Fruit fly (Drosophila melanogaster): ENCODE data around the gene eRF3.

Gene eRF3

dm6 chr2L:12413899-12414298, 20.4 kb upstream of the eRF3 start (continued):
- TF ChIP-seq CG1621 (tag; optimal IDR thresholded peaks at IDR 0.05) (no peak), Sox15 (GFP tag; optimal IDR thresholded peaks at IDR 0.05) (no peak), CG11762 (GFP tag; optimal IDR thresholded peaks at IDR 0.05; ENCODE audit: insufficient read depth) (no peak), CG6808 (GFP tag; optimal IDR thresholded peaks at IDR 0.05) (no peak), salr (GFP tag; optimal IDR thresholded peaks at IDR 0.05) (no peak), CG11294 (GFP tag; IDR thresholded peaks at IDR 0.05) (no peak), dac (GFP tag; optimal IDR thresholded peaks at IDR 0.05) (no peak), fkh (GFP tag; optimal IDR thresholded peaks at IDR 0.05) (no peak), Hr39 (GFP tag; optimal IDR thresholded peaks at IDR 0.05) (no peak), ss (GFP tag; optimal IDR thresholded peaks at IDR 0.05) (no peak), eg (GFP tag; IDR thresholded peaks at IDR 0.05) (peak; percentile 43; the same call in 1 of the 3 replicates), svp (GFP tag) (peak; percentile 53), Eip75B (GFP tag; optimal IDR thresholded peaks at IDR 0.05) (no peak), Gug (GFP tag; IDR thresholded peaks at IDR 0.05) (no peak), CG34406 (GFP tag; optimal IDR thresholded peaks at IDR 0.05) (no peak), CG6163 (GFP tag; IDR thresholded peaks at IDR 0.05) (no peak), CG9139 (GFP tag; optimal IDR thresholded peaks at IDR 0.05) (no peak), acj6 (GFP tag; optimal IDR thresholded peaks at IDR 0.05) (no peak), pdm3 (GFP tag; optimal IDR thresholded peaks at IDR 0.05) (no peak), lz (GFP tag; optimal IDR thresholded peaks at IDR 0.05) (no peak), CG8119 (GFP tag; IDR thresholded peaks at IDR 0.05) (0 out of 3 replicates have a peak, but pooled peaks have one; percentile 34), CG6854 (GFP tag; optimal IDR thresholded peaks at IDR 0.05) (no peak), achi (GFP tag; optimal IDR thresholded peaks at IDR 0.05) (no peak), CG4318 (GFP tag; optimal IDR thresholded peaks at IDR 0.05) (no peak), Met (GFP tag; optimal IDR thresholded peaks at IDR 0.05) (no peak), OdsH (GFP tag; optimal IDR thresholded peaks at IDR 0.05) (no peak), CG3032 (tag; optimal IDR thresholded peaks at IDR 0.05) (no peak), spab (GFP tag; optimal IDR thresholded peaks at IDR 0.05) (no peak), CG8319 (GFP tag; optimal IDR thresholded peaks at IDR 0.05) (no peak), CG11902 (GFP tag; optimal IDR thresholded peaks at IDR 0.05) (no peak), Ets21C (GFP tag; optimal IDR thresholded peaks at IDR 0.05) (no peak), cyc (GFP tag; optimal IDR thresholded peaks at IDR 0.05) (no peak), Smox (GFP tag; optimal IDR thresholded peaks at IDR 0.05) (no peak), Ets96B (tag; optimal IDR thresholded peaks at IDR 0.05) (peak; percentile 16), CG32006 (GFP tag; optimal IDR thresholded peaks at IDR 0.05) (peak; percentile 39), net (GFP tag; optimal IDR thresholded peaks at IDR 0.05) (no peak), Eip93F (GFP tag; optimal IDR thresholded peaks at IDR 0.05) (no peak)

DNA sequence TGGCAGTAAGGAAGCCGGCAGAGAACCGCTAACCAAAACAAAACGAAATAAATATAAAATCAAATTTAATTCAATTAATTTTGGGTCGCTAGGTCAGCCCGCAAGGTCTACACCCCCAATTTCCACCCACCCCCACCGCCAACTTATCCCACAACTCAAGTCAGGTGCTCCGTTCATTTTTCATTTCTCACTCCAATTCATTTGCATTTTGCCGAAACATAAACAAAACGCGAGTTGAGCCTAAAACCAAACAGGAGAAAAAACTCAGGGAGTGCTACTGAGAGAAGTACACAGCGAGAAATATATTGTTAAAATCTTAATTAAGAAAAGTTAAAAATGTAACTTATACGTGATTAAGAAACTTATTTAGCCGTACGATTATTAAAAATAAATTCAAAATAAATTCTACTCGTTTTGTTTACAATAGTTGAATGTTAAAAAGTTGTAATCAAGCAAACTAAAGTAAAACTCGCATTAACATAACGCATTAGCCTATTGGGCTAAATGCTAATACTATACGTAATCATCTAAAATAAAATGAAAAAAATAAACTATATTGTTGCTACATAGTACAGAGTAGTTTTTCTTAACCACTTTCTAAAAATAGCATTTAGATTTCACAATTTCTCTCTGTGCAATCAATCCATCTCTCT, 18.6 kb upstream of the eRF3 start:
- TF ChIP-seq pdm3 (GFP tag; optimal IDR thresholded peaks at IDR 0.05): peak; percentile 16
- no peak for TF ChIP-seq ss (GFP tag; optimal IDR thresholded peaks at IDR 0.05)
- TF ChIP-seq Ets21C (GFP tag; optimal IDR thresholded peaks at IDR 0.05): peak; percentile 1
- TF ChIP-seq CG8319 (GFP tag; optimal IDR thresholded peaks at IDR 0.05): no peak
- TF ChIP-seq Gug (GFP tag; IDR thresholded peaks at IDR 0.05): no peak
- no peak for TF ChIP-seq CG3919 (GFP tag; optimal IDR thresholded peaks at IDR 0.05)
- no peak for TF ChIP-seq CG10669 (GFP tag; optimal IDR thresholded peaks at IDR 0.05)
- no peak for TF ChIP-seq CG11294 (GFP tag; IDR thresholded peaks at IDR 0.05)
- TF ChIP-seq acj6 (GFP tag; optimal IDR thresholded peaks at IDR 0.05): peak; percentile 11
- no peak for TF ChIP-seq CG4318 (GFP tag; optimal IDR thresholded peaks at IDR 0.05)
- no peak for TF ChIP-seq Sox15 (GFP tag; optimal IDR thresholded peaks at IDR 0.05)
- TF ChIP-seq CG10631 (GFP tag; optimal IDR thresholded peaks at IDR 0.05): no peak
- TF ChIP-seq Eip93F (GFP tag; optimal IDR thresholded peaks at IDR 0.05): no peak
- TF ChIP-seq fd59A (GFP tag; optimal IDR thresholded peaks at IDR 0.05): no peak
- TF ChIP-seq esn (GFP tag; optimal IDR thresholded peaks at IDR 0.05): peak; percentile 56
- no peak for TF ChIP-seq Lpt (GFP tag; optimal IDR thresholded peaks at IDR 0.05)
- TF ChIP-seq dsx (GFP tag; optimal IDR thresholded peaks at IDR 0.05; ENCODE audit: poor library complexity, severe bottlenecking): no peak
- no peak for TF ChIP-seq vri (GFP tag; optimal IDR thresholded peaks at IDR 0.05)
- TF ChIP-seq eg (GFP tag; IDR thresholded peaks at IDR 0.05): 0 out of 3 replicates have a peak, but pooled peaks have one; percentile 5
- TF ChIP-seq CG31627 (GFP tag; optimal IDR thresholded peaks at IDR 0.05): peak; percentile 36
- TF ChIP-seq Blimp-1 (GFP tag; optimal IDR thresholded peaks at IDR 0.05): no peak
- TF ChIP-seq CG11902 (GFP tag; optimal IDR thresholded peaks at IDR 0.05): no peak
- TF ChIP-seq CG8632 (GFP tag; optimal IDR thresholded peaks at IDR 0.05): peak; percentile 12
- no peak for TF ChIP-seq CG3032 (tag; optimal IDR thresholded peaks at IDR 0.05)
- no peak for TF ChIP-seq spab (GFP tag; optimal IDR thresholded peaks at IDR 0.05)
- TF ChIP-seq OdsH (GFP tag; optimal IDR thresholded peaks at IDR 0.05): peak; percentile 2
- TF ChIP-seq dac (GFP tag; optimal IDR thresholded peaks at IDR 0.05): no peak

Measured in whole organism, prepupa.